Fruit fly (Drosophila melanogaster): ENCODE measurements around the gene Act87E.
A peak's percentile ranks its signal among the peaks of the same experiment; 100 is the strongest.

Gene Act87E

dm6 chr3R:13400902-13401721 is 24.7 kb upstream of the Act87E start (continued):
- peak; percentile 24 for TF ChIP-seq Mio (GFP tag; optimal IDR thresholded peaks at IDR 0.05)

DNA sequence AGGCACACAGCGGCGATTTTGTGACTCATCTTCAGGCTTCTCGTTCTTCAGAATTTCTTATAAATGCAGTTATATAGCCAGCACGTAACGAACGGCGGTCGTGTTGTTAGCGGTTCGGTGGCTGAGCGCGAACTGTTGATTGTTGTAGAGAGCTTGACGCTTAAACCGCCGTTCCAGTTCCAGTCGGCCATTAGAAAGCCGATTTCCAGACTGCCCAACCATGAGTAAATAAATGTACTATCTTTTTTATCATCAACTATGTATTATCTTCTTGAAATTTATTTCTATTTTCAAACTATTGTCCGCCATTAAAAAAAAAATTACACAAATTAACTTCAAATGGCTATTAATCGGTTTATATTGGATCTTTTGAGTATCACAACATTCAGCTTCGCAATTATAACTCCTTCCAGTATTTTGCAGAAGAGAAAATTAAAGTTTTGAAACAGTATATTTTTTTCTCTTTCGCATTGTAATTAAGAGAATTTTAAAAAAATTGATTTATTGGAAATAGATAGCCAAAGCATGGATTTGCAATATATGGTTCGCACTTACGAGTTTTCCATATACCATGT is 24.0 kb upstream of the Act87E start, which contains the start of gene GILT1:
Gene GILT1, minus strand, starts transcription at position 141 of the 575 bp plus-strand sequence.
- TF ChIP-seq rgr (GFP tag; optimal IDR thresholded peaks at IDR 0.05) (peak; percentile 35), sage (GFP tag; optimal IDR thresholded peaks at IDR 0.05) (no peak), tai (GFP tag; optimal IDR thresholded peaks at IDR 0.05) (peak; percentile 48), Hr78 (GFP tag; optimal IDR thresholded peaks at IDR 0.05) (no peak), Myc (optimal IDR thresholded peaks at IDR 0.05) (no peak), HLH106 (tag; optimal IDR thresholded peaks at IDR 0.05) (no peak), foxo (GFP tag; optimal IDR thresholded peaks at IDR 0.05) (peak in 1 of 2 experiments; percentile 5), dsf (GFP tag; optimal IDR thresholded peaks at IDR 0.05; ENCODE audit: borderline replicate concordance) (no peak), usp (GFP tag; optimal IDR thresholded peaks at IDR 0.05) (no peak), CG9705 (GFP tag; optimal IDR thresholded peaks at IDR 0.05) (no peak), Dif (GFP tag; optimal IDR thresholded peaks at IDR 0.05; ENCODE audit: partially characterized antibody) (no peak), brk (GFP tag; optimal IDR thresholded peaks at IDR 0.05) (peak; percentile 58), N (GFP tag; optimal IDR thresholded peaks at IDR 0.05) (no peak), Vsx2 (GFP tag; optimal IDR thresholded peaks at IDR 0.05; ENCODE audit: partially characterized antibody) (no peak), lola (GFP tag; optimal IDR thresholded peaks at IDR 0.05) (no peak), br (GFP tag; optimal IDR thresholded peaks at IDR 0.05) (peak; percentile 42), dmrt93B (GFP tag; optimal IDR thresholded peaks at IDR 0.05) (no peak), dl (GFP tag; optimal IDR thresholded peaks at IDR 0.05; ENCODE audit: insufficient read depth in 1 of 2, partially characterized antibody in 2 of 2) (no peak), woc (GFP tag; optimal IDR thresholded peaks at IDR 0.05) (peak; percentile 0), OdsH (GFP tag; optimal IDR thresholded peaks at IDR 0.05) (no peak), Hnf4 (GFP tag; optimal IDR thresholded peaks at IDR 0.05) (no peak), GATAd (GFP tag; optimal IDR thresholded peaks at IDR 0.05) (no peak), CG32264 (GFP tag; optimal IDR thresholded peaks at IDR 0.05) (no peak), Sp1 (GFP tag; optimal IDR thresholded peaks at IDR 0.05) (no peak), Jra (GFP tag; optimal IDR thresholded peaks at IDR 0.05) (peak; percentile 45), pan (optimal IDR thresholded peaks at IDR 0.05) (no peak), Dfd (GFP tag; optimal IDR thresholded peaks at IDR 0.05) (no peak), ey (GFP tag; optimal IDR thresholded peaks at IDR 0.05) (no peak), sv (GFP tag; optimal IDR thresholded peaks at IDR 0.05) (no peak), Mio (GFP tag; optimal IDR thresholded peaks at IDR 0.05) (no peak), Abd-B (GFP tag; optimal IDR thresholded peaks at IDR 0.05) (no peak), h (GFP tag; optimal IDR thresholded peaks at IDR 0.05) (peak; percentile 5), fru (GFP tag; optimal IDR thresholded peaks at IDR 0.05) (no peak), jim (GFP tag; optimal IDR thresholded peaks at IDR 0.05) (no peak), Hr83 (GFP tag; optimal IDR thresholded peaks at IDR 0.05; ENCODE audit: poor library complexity, severe bottlenecking) (peak; percentile 18), Rel (GFP tag; optimal IDR thresholded peaks at IDR 0.05) (no peak), Rel (tag; optimal IDR thresholded peaks at IDR 0.05) (no peak), CrebA (GFP tag; optimal IDR thresholded peaks at IDR 0.05; ENCODE audit: borderline replicate concordance) (no peak), psq (GFP tag; optimal IDR thresholded peaks at IDR 0.05) (no peak)
